Worm (Caenorhabditis elegans) whole organism, mixed stage, embryonic: ENCODE data around the gene sod-1.

Experiments used
- M03D4.4 ChIP-seq: sonication (generic microtip); optimal IDR thresholded peaks from 2 replicates; lab custom pipeline; 2017; ENCODE audit warnings: mild to moderate bottlenecking, missing genetic modification characterization, missing compliant biosample characterization
- bed-3 ChIP-seq: fragments of 200-800 bp; sonication (Bioruptor generic); optimal IDR thresholded peaks from 3 replicates; lab custom pipeline; 2018; ENCODE audit warnings: mild to moderate bottlenecking, missing genetic modification characterization, moderate library complexity, missing compliant biosample characterization
- blmp-1 ChIP-seq: fragments of 150-350 bp; optimal IDR thresholded peaks from 2 replicates; lab custom pipeline; 2014; ENCODE audit warnings: missing biosample characterization, missing genetic modification characterization
- ceh-39 ChIP-seq: fragments of 150-350 bp; optimal IDR thresholded peaks from 2 replicates; lab custom pipeline; 2014; ENCODE audit warnings: missing biosample characterization, missing genetic modification characterization
- ceh-43 ChIP-seq: fragments of 200-800 bp; sonication (Bioruptor generic); optimal IDR thresholded peaks from 2 replicates; lab custom pipeline; 2018; ENCODE audit warnings: mild to moderate bottlenecking, missing genetic modification characterization, moderate library complexity, missing compliant biosample characterization
- ceh-83 ChIP-seq: fragments of 200-800 bp; sonication (Bioruptor generic); optimal IDR thresholded peaks from 2 replicates; lab custom pipeline; 2018; ENCODE audit warnings: mild to moderate bottlenecking, missing genetic modification characterization, missing compliant biosample characterization
- ces-1 ChIP-seq: fragments of 150-350 bp; optimal IDR thresholded peaks from 2 replicates; lab custom pipeline; 2014; ENCODE audit warnings: missing biosample characterization, missing genetic modification reagents, missing genetic modification characterization
- cnd-1 ChIP-seq: fragments of 200-800 bp; sonication (Bioruptor generic); optimal IDR thresholded peaks from 2 replicates; lab custom pipeline; 2018; ENCODE audit warnings: mild to moderate bottlenecking, missing genetic modification characterization, missing compliant biosample characterization
- drap-1 ChIP-seq: fragments of 200-800 bp; sonication (Bioruptor generic); optimal IDR thresholded peaks from 3 replicates; lab custom pipeline; 2018; ENCODE audit warnings: mild to moderate bottlenecking, missing genetic modification characterization, missing compliant biosample characterization
- elt-1 ChIP-seq: sonication (generic microtip); optimal IDR thresholded peaks from 2 replicates; lab custom pipeline; 2017; ENCODE audit warnings: missing genetic modification characterization, mild to moderate bottlenecking, missing compliant biosample characterization, antibody characterized with exemption, moderate library complexity, borderline replicate concordance; ENCODE audit not compliant: insufficient read depth
- elt-3 ChIP-seq: fragments of 150-350 bp; optimal IDR thresholded peaks from 2 replicates; lab custom pipeline; 2014; ENCODE audit warnings: missing biosample characterization, missing genetic modification characterization
- flh-1 ChIP-seq: fragments of 200-800 bp; sonication (Bioruptor generic); optimal IDR thresholded peaks from 2 replicates; lab custom pipeline; 2018; ENCODE audit warnings: mild to moderate bottlenecking, missing genetic modification characterization, moderate library complexity, missing compliant biosample characterization
- ham-2 ChIP-seq: fragments of 200-800 bp; sonication (Bioruptor generic); optimal IDR thresholded peaks from 2 replicates; lab custom pipeline; 2018; ENCODE audit warnings: mild to moderate bottlenecking, missing genetic modification characterization, missing compliant biosample characterization
- lin-13 ChIP-seq: fragments of 150-350 bp; optimal IDR thresholded peaks from 2 replicates; lab custom pipeline; 2014; ENCODE audit warnings: missing biosample characterization, missing genetic modification characterization
- lin-32 ChIP-seq: fragments of 200-800 bp; sonication (Bioruptor generic); optimal IDR thresholded peaks from 2 replicates; lab custom pipeline; 2018; ENCODE audit warnings: mild to moderate bottlenecking, missing genetic modification characterization, missing compliant biosample characterization
- lsy-2 ChIP-seq: fragments of 150-350 bp; optimal IDR thresholded peaks from 2 replicates; lab custom pipeline; 2014; ENCODE audit warnings: missing biosample characterization, missing genetic modification characterization
- mab-5 ChIP-seq: fragments of 150-350 bp; optimal IDR thresholded peaks from 2 replicates; lab custom pipeline; 2014; ENCODE audit warnings: missing biosample characterization, missing genetic modification characterization
- mep-1 ChIP-seq: fragments of 150-350 bp; optimal IDR thresholded peaks from 2 replicates; lab custom pipeline; 2017; ENCODE audit warnings: missing biosample characterization, missing genetic modification reagents, missing genetic modification characterization, inconsistent platforms
- mls-2 ChIP-seq: sonication (generic microtip); optimal IDR thresholded peaks from 2 replicates; lab custom pipeline; 2016; ENCODE audit warnings: mild to moderate bottlenecking, missing genetic modification characterization, moderate library complexity, missing compliant biosample characterization
- nhr-2 ChIP-seq: fragments of 150-350 bp; optimal IDR thresholded peaks from 2 replicates; lab custom pipeline; 2014; ENCODE audit warnings: missing biosample characterization, missing genetic modification characterization
- nhr-76 ChIP-seq: sonication (generic microtip); optimal IDR thresholded peaks from 2 replicates; lab custom pipeline; 2017; ENCODE audit warnings: missing biosample characterization, missing genetic modification characterization
- pha-4 ChIP-seq: fragments of 150-350 bp; optimal IDR thresholded peaks from 2 replicates; lab custom pipeline; 2018; ENCODE audit warnings: missing biosample characterization, missing genetic modification reagents, missing genetic modification characterization
- sem-2 ChIP-seq: fragments of 200-800 bp; sonication (Bioruptor generic); optimal IDR thresholded peaks from 2 replicates; lab custom pipeline; 2018; ENCODE audit warnings: mild to moderate bottlenecking, missing genetic modification characterization, missing compliant biosample characterization
- snpc-4 ChIP-seq: fragments of 150-350 bp; optimal IDR thresholded peaks from 2 replicates; lab custom pipeline; 2014; ENCODE audit warnings: missing biosample characterization, missing genetic modification characterization
- sptf-1 ChIP-seq: sonication (generic microtip); optimal IDR thresholded peaks from 2 replicates; lab custom pipeline; 2017; ENCODE audit warnings: mild to moderate bottlenecking, missing genetic modification characterization, moderate library complexity, missing compliant biosample characterization
- tbx-8 ChIP-seq: fragments of 200-800 bp; sonication (Bioruptor generic); optimal IDR thresholded peaks from 2 replicates; lab custom pipeline; 2018; ENCODE audit warnings: mild to moderate bottlenecking, missing genetic modification characterization, moderate library complexity, missing compliant biosample characterization
- unc-120 ChIP-seq: sonication (generic microtip); optimal IDR thresholded peaks from 2 replicates; lab custom pipeline; 2017; ENCODE audit warnings: missing genetic modification characterization, missing compliant biosample characterization; ENCODE audit not compliant: poor library complexity, severe bottlenecking
- unc-62 ChIP-seq: fragments of 150-350 bp; optimal IDR thresholded peaks from 2 replicates; lab custom pipeline; 2014; ENCODE audit warnings: missing biosample characterization, missing genetic modification reagents, missing genetic modification characterization

sod-1 gene

DNA sequence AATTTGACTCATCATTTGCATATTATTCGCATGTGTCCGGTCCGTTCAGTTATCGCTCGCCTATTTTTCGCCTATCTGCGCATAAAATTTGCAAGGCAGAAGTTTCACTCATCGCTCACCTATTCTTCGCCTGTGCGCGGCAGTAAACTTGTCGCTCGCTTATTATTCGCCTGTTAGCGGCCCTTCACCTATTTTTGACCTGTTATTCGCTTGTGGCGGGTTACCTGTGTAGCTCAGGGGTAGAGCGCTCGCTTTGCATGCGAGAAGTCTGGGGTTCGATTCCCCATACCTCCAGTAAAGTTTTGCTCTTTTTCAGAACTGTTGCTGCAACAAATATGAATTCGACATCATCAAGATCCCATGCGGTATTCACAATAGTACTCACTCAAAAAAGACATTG lies 27.7 kb upstream of the sod-1 start:
- peak; percentile 92 for TF ChIP-seq mls-2 (tag; lab: Kevin White, UChicago)
- TF ChIP-seq tbx-8 (GFP tag; lab: Kevin White, UChicago): peak; percentile 70
- peak; percentile 71 for TF ChIP-seq lin-32 (GFP tag; lab: Kevin White, UChicago)
- peak; percentile 75 for TF ChIP-seq flh-1 (GFP tag; lab: Kevin White, UChicago)
- peak; percentile 90 for TF ChIP-seq drap-1 (GFP tag; lab: Kevin White, UChicago)
- peak; percentile 90 for TF ChIP-seq cnd-1
- TF ChIP-seq sem-2 (GFP tag; lab: Kevin White, UChicago): peak; percentile 83
- peak; percentile 73 for TF ChIP-seq bed-3 (GFP tag; lab: Kevin White, UChicago)
- peak; percentile 80 for TF ChIP-seq ceh-43 (GFP tag; lab: Kevin White, UChicago)
- peak; percentile 92 for TF ChIP-seq ceh-83 (GFP tag; lab: Kevin White, UChicago)
- peak; percentile 66 for TF ChIP-seq unc-120 (tag; lab: Kevin White, UChicago)
- TF ChIP-seq sptf-1 (tag; lab: Kevin White, UChicago): peak; percentile 90
- TF ChIP-seq ham-2 (GFP tag; lab: Kevin White, UChicago): peak; percentile 88
- TF ChIP-seq M03D4.4 (tag; lab: Kevin White, UChicago): peak; percentile 92

DNA sequence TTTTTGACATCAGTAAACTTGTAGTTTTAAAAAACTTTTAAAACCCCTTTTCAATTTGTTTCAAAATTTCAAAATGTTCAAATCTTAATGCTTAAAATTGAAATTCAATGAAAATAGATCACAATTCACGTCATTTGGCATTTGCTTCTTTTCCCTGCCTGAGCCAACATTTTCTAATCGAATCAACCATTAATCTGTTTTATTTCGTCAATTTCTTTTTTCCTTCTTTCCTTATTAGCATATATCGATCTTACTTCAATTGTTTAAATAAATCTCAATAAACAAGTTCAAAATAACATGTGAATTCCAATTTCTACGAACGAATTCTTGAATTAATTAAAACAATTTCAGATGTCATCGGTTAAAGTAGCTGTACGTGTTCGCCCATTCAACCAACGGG lies 21.9 kb upstream of the sod-1 start:
- TF ChIP-seq mab-5 (tag; lab: Kevin White, UChicago) (no peak), ces-1 (peak; percentile 58)
- TF ChIP-seq, all 35 proteins: peak for 1

DNA sequence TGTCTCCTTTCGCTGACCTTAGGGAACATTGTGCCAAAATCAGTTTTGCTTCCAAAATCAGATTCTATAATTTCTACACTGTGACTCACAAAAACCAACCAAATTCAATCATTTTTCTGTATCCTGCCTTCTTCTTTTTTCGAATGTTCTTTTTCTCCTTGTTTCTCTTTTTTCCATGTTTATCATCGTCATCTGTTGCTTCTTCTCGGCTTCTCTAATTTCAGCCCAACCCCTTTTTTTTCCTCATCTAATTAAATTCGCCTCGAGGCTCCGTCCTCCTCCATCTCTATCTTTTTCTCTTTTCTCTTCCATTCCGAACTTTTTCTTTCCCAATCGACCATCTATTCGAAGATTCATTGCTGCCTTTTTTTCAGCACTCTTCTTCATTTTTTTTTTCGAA lies 21.0 kb upstream of the sod-1 start, which contains the start of gene unc-104:
Gene unc-104 (plus strand): TSS at position 311 of the 400 bp plus-strand sequence.
- TF ChIP-seq lin-13 (no peak), ces-1 (peak; percentile 72)
- TF ChIP-seq, all 35 proteins: peak for 1

ce11 chrII:6992949-6993348 lies 19.3 kb upstream of the sod-1 start:
- TF ChIP-seq ces-1 (peak; percentile 71), pha-4 (tag; lab: Kevin White, UChicago) (no peak)

DNA sequence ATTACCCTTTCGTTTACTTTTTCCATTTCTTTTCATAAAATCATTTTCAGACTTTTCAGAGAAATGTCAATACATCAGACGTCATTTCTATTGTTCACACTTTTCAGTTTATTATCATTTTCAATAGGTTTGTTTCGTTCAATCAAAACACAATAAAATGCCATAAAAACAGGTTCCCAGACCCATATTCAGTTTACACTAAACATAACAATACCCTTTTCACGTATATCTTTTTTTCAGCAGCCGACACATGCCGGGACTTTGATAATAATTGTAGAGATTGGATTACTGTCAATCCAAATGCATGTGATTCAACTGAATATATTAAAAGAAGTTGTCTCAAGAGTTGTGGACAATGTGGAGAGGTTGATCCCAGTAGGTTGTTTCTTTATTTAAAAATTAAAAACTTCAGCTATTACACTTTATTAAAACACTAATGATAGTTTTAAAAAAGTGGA lies 16.2 kb upstream of the sod-1 start, which contains the start of gene C15F1.1:
Gene C15F1.1 (plus strand): TSS at position 51 of the 458 bp plus-strand sequence.
- TF ChIP-seq ces-1 (no peak), unc-62 (GFP tag; lab: Kevin White, UChicago) (no peak), elt-1 (tag; lab: Kevin White, UChicago) (no peak), nhr-76 (no peak), snpc-4 (tag; lab: Kevin White, UChicago) (no peak), lsy-2 (no peak), mep-1 (tag; lab: Kevin White, UChicago) (no peak), nhr-2 (tag; lab: Kevin White, UChicago) (no peak), elt-3 (tag; lab: Kevin White, UChicago) (no peak), ceh-83 (GFP tag; lab: Kevin White, UChicago) (no peak), flh-1 (GFP tag; lab: Kevin White, UChicago) (no peak), lin-32 (GFP tag; lab: Kevin White, UChicago) (no peak)

DNA sequence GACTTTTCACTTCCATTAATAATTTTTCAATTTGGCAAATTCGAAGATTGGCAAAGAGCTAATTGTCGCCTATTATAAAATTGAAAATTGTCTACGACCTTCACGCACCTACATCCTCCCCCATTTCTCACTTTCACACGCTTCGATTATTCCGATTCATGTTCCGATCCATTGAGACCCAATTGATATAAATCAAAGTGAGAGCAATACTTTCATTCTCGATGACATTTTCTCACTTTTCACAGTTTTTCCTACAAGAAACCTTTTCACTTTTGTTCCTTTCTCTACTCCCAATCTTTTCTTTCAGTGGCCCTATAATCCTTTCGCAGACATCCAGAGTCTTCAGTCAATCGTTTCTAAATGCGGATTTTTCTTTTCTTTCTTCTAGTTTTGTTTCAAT lies 6.0 kb upstream of the sod-1 start, which contains the start of gene C15F1.2:
Gene C15F1.2 (plus strand): TSS at position 308 of the 400 bp plus-strand sequence.
- TF ChIP-seq blmp-1 (tag; lab: Kevin White, UChicago): peak; percentile 44
- no peak for TF ChIP-seq nhr-76

- TF ChIP-seq lin-13: no peak
- TF ChIP-seq M03D4.4 (tag; lab: Kevin White, UChicago): no peak
- TF ChIP-seq mab-5 (tag; lab: Kevin White, UChicago): no peak
- TF ChIP-seq ceh-39 (tag; lab: Kevin White, UChicago): no peak
- TF ChIP-seq bed-3 (GFP tag; lab: Kevin White, UChicago): no peak
- TF ChIP-seq cnd-1: no peak
- TF ChIP-seq lin-32 (GFP tag; lab: Kevin White, UChicago): no peak
These were observed 5.2 kb upstream of the sod-1 start for ce11 chrII:6978908-6979307.
